Worm (Caenorhabditis elegans) whole organism, L1 larva: ENCODE data around the gene F33C8.2.

ENCODE experiments used
- C16A3.4 ChIP-seq: fragments of 150-350 bp; optimal IDR thresholded peaks from 2 replicates; lab custom pipeline; 2014; ENCODE audit warnings: missing biosample characterization, missing genetic modification characterization
- Y116A8C.19 ChIP-seq: sonication (generic microtip); optimal IDR thresholded peaks from 2 replicates; lab custom pipeline; 2016; ENCODE audit warnings: missing compliant biosample characterization, missing genetic modification characterization, borderline replicate concordance
- alr-1 ChIP-seq: fragments of 200-800 bp; sonication (Bioruptor generic); optimal IDR thresholded peaks from 2 replicates; lab custom pipeline; 2018; ENCODE audit warnings: borderline replicate concordance, mild to moderate bottlenecking, missing genetic modification characterization, missing compliant biosample characterization
- dsc-1 ChIP-seq: sonication (generic microtip); optimal IDR thresholded peaks from 2 replicates; lab custom pipeline; 2016; ENCODE audit warnings: mild to moderate bottlenecking, missing genetic modification characterization, missing compliant biosample characterization
- efl-1 ChIP-seq, 4 experiments: fragments of 150-350 bp; optimal IDR thresholded peaks in 3 of 4; peaks in 1 of 4; 1 replicate in 1 of 4; 2 replicates in 3 of 4; lab custom pipeline; 2014; ENCODE audit warnings: missing biosample characterization in 2 of 4, missing genetic modification characterization in 2 of 4, missing genetic modification reagents in 2 of 4
- egl-13 ChIP-seq: sonication (generic microtip); optimal IDR thresholded peaks from 2 replicates; lab custom pipeline; 2016; ENCODE audit warnings: missing genotype, missing genetic modification reagents, missing genetic modification characterization, missing compliant biosample characterization
- egl-27 ChIP-seq, 2 experiments: fragments of 150-350 bp in 1 of 2; sonication (generic microtip); optimal IDR thresholded peaks; 3 replicates each; lab custom pipeline; 2017 to 2018; ENCODE audit warnings: missing biosample characterization in 2 of 2, missing genetic modification characterization in 2 of 2, missing genetic modification reagents in 2 of 2
- elt-3 ChIP-seq, 6 experiments: fragments of 150-350 bp in 1 of 6; sonication (generic microtip); optimal IDR thresholded peaks; 2 replicates each; lab custom pipeline; 2017 to 2018; ENCODE audit warnings: missing biosample characterization in 6 of 6, missing genetic modification characterization in 6 of 6, inconsistent platforms in 1 of 6
- fkh-4 ChIP-seq: sonication (generic microtip); optimal IDR thresholded peaks from 2 replicates; lab custom pipeline; 2016; ENCODE audit warnings: missing compliant biosample characterization, missing genetic modification characterization, borderline replicate concordance
- grh-1 ChIP-seq: fragments of 200-800 bp; sonication (Bioruptor generic); IDR thresholded peaks from 2 replicates; pipeline ENCODE4 v1.3.6; 2022; ENCODE audit warnings: missing genetic modification reagents, missing genetic modification characterization, missing compliant biosample characterization
- hlh-17 ChIP-seq: fragments of 200-800 bp; sonication (Bioruptor generic); optimal IDR thresholded peaks from 2 replicates; lab custom pipeline; 2018; ENCODE audit warnings: missing genetic modification characterization, mild to moderate bottlenecking, missing compliant biosample characterization, moderate library complexity, borderline replicate concordance
- hlh-4 ChIP-seq: sonication (generic microtip); optimal IDR thresholded peaks from 2 replicates; lab custom pipeline; 2016; ENCODE audit warnings: mild to moderate bottlenecking, missing genetic modification characterization, missing compliant biosample characterization
- irx-1 ChIP-seq: sonication (generic microtip); optimal IDR thresholded peaks from 2 replicates; lab custom pipeline; 2016; ENCODE audit warnings: missing genetic modification characterization, missing compliant biosample characterization
- isw-1 ChIP-seq: fragments of 200-800 bp; sonication (Bioruptor generic); IDR thresholded peaks from 2 replicates; pipeline ENCODE4 v1.3.6; 2022; ENCODE audit warnings: missing genetic modification characterization, missing compliant biosample characterization
- jun-1 ChIP-seq: fragments of 150-350 bp; optimal IDR thresholded peaks from 2 replicates; lab custom pipeline; 2014; ENCODE audit warnings: missing biosample characterization, missing genetic modification reagents, missing genetic modification characterization
- lin-14 ChIP-seq: fragments of 200-800 bp; sonication (Bioruptor generic); optimal IDR thresholded peaks from 2 replicates; lab custom pipeline; 2018; ENCODE audit warnings: mild to moderate bottlenecking, missing genetic modification characterization, moderate library complexity, missing compliant biosample characterization
- lin-35 ChIP-seq, 2 experiments: fragments of 150-350 bp; optimal IDR thresholded peaks; 2 replicates each; lab custom pipeline; 2014; ENCODE audit warnings: missing biosample characterization in 2 of 2, missing genetic modification characterization in 2 of 2, missing genetic modification reagents in 2 of 2
- lin-39 ChIP-seq: fragments of 150-350 bp; optimal IDR thresholded peaks from 2 replicates; lab custom pipeline; 2014; ENCODE audit warnings: missing biosample characterization, missing genetic modification reagents, missing genetic modification characterization
- mdl-1 ChIP-seq, 2 experiments: fragments of 150-350 bp; optimal IDR thresholded peaks; 2 replicates each; lab custom pipeline; 2014 to 2017; ENCODE audit warnings: missing biosample characterization in 2 of 2, missing genetic modification characterization in 2 of 2, inconsistent platforms in 1 of 2
- nhr-237 ChIP-seq: fragments of 150-350 bp; optimal IDR thresholded peaks from 2 replicates; lab custom pipeline; 2014; ENCODE audit warnings: missing biosample characterization, missing genetic modification characterization
- nhr-28 ChIP-seq: fragments of 150-350 bp; optimal IDR thresholded peaks from 2 replicates; lab custom pipeline; 2014; ENCODE audit warnings: missing biosample characterization, missing genetic modification characterization
- nhr-47 ChIP-seq: sonication (generic microtip); optimal IDR thresholded peaks from 2 replicates; lab custom pipeline; 2016; ENCODE audit warnings: mild to moderate bottlenecking, missing genetic modification characterization, moderate library complexity, missing compliant biosample characterization
- nhr-71 ChIP-seq: sonication (generic microtip); optimal IDR thresholded peaks from 2 replicates; lab custom pipeline; 2016; ENCODE audit warnings: mild to moderate bottlenecking, missing genetic modification characterization, moderate library complexity, missing compliant biosample characterization
- nhr-76 ChIP-seq: sonication (generic microtip); optimal IDR thresholded peaks from 2 replicates; lab custom pipeline; 2017; ENCODE audit warnings: missing biosample characterization, missing genetic modification characterization
- pag-3 ChIP-seq: sonication (generic microtip); optimal IDR thresholded peaks from 2 replicates; lab custom pipeline; 2017; ENCODE audit warnings: missing genetic modification characterization, mild to moderate bottlenecking, missing compliant biosample characterization, antibody characterized with exemption, borderline replicate concordance; ENCODE audit not compliant: insufficient read depth
- pqm-1 ChIP-seq: sonication (generic microtip); optimal IDR thresholded peaks from 3 replicates; lab custom pipeline; 2017; ENCODE audit warnings: missing biosample characterization, missing genetic modification characterization
- rnt-1 ChIP-seq: sonication (generic microtip); optimal IDR thresholded peaks from 2 replicates; lab custom pipeline; 2016; ENCODE audit warnings: mild to moderate bottlenecking, missing genetic modification characterization, moderate library complexity, missing compliant biosample characterization
- snpc-4 ChIP-seq: fragments of 150-350 bp; optimal IDR thresholded peaks from 2 replicates; lab custom pipeline; 2014; ENCODE audit warnings: missing biosample characterization, missing genetic modification characterization
- snu-23 ChIP-seq: sonication (generic microtip); optimal IDR thresholded peaks from 2 replicates; lab custom pipeline; 2016; ENCODE audit warnings: missing genetic modification characterization, missing compliant biosample characterization
- sox-4 ChIP-seq: sonication (generic microtip); optimal IDR thresholded peaks from 2 replicates; lab custom pipeline; 2016; ENCODE audit warnings: missing genetic modification characterization, missing compliant biosample characterization
- sptf-1 ChIP-seq: fragments of 150-350 bp; optimal IDR thresholded peaks from 2 replicates; lab custom pipeline; 2014; ENCODE audit warnings: missing biosample characterization, missing genetic modification characterization
- swsn-7 ChIP-seq: sonication (generic microtip); optimal IDR thresholded peaks from 2 replicates; lab custom pipeline; 2016; ENCODE audit warnings: missing genetic modification characterization, missing compliant biosample characterization
- unc-130 ChIP-seq: fragments of 150-350 bp; optimal IDR thresholded peaks from 2 replicates; lab custom pipeline; 2017; ENCODE audit warnings: missing biosample characterization, missing genetic modification characterization, inconsistent platforms
- unc-98 ChIP-seq: fragments of 200-800 bp; sonication (Bioruptor generic); IDR thresholded peaks from 2 replicates; pipeline ENCODE4 v1.3.6; 2022; ENCODE audit warnings: missing genetic modification characterization, missing compliant biosample characterization
- xbp-1 ChIP-seq: sonication (generic microtip); optimal IDR thresholded peaks from 2 replicates; lab custom pipeline; 2016; ENCODE audit warnings: missing genetic modification characterization, missing compliant biosample characterization
- ztf-11 ChIP-seq, 2 experiments: sonication (generic microtip); optimal IDR thresholded peaks; 2 replicates each; lab custom pipeline; 2016 to 2017; ENCODE audit warnings: missing genetic modification characterization in 2 of 2, missing biosample characterization in 1 of 2, missing compliant biosample characterization in 1 of 2
- ztf-4 ChIP-seq: fragments of 150-350 bp; optimal IDR thresholded peaks from 2 replicates; lab custom pipeline; 2014; ENCODE audit warnings: missing biosample characterization, missing genetic modification characterization

Gene F33C8.2

ce11 chrX:14729319-14729718 lies 8.1 kb downstream of the F33C8.2 start, which contains the start of gene tsp-8:
Gene tsp-8 (minus strand): TSS chrX:14729503.
- TF ChIP-seq nhr-47: no peak
- no peak for TF ChIP-seq efl-1 (optimal IDR thresholded peaks at IDR 0.05; lab: Kevin White, UChicago)
- TF ChIP-seq efl-1 (GFP tag; optimal IDR thresholded peaks at IDR 0.05 in 1 of 2; lab: Kevin White, UChicago): peak in 1 of 2 experiments; percentile 42
- TF ChIP-seq ztf-11 (tag; optimal IDR thresholded peaks at IDR 0.05; lab: Kevin White, UChicago): no peak
- peak; percentile 50 for TF ChIP-seq lin-14 (GFP tag; lab: Kevin White, UChicago)
- TF ChIP-seq nhr-237 (tag; lab: Kevin White, UChicago): no peak
- no peak for TF ChIP-seq grh-1 (GFP tag; lab: Robert Waterston, UW)
- TF ChIP-seq unc-98: no peak
- TF ChIP-seq fkh-4 (tag; lab: Kevin White, UChicago): no peak
- no peak for TF ChIP-seq lin-35 (GFP tag; optimal IDR thresholded peaks at IDR 0.05; lab: Kevin White, UChicago)
- TF ChIP-seq pag-3: peak; percentile 75
- no peak for TF ChIP-seq egl-13 (tag; lab: Kevin White, UChicago)
- TF ChIP-seq lin-39: no peak
- no peak for TF ChIP-seq egl-27 (tag; optimal IDR thresholded peaks at IDR 0.05; lab: Kevin White, UChicago)
- no peak for TF ChIP-seq irx-1 (tag; lab: Kevin White, UChicago)
- peak; percentile 33 for TF ChIP-seq dsc-1 (tag; lab: Kevin White, UChicago)
- TF ChIP-seq rnt-1 (tag; lab: Kevin White, UChicago): peak; percentile 51

ce11 chrX:14731828-14732331 lies 10.7 kb downstream of the F33C8.2 start, which contains the start of gene F33C8.4:
Gene F33C8.4 (plus strand): TSS chrX:14732281.
- no peak for TF ChIP-seq alr-1 (tag; lab: Kevin White, UChicago)
- TF ChIP-seq nhr-71 (tag; lab: Kevin White, UChicago): peak; percentile 41
- peak; percentile 43 for TF ChIP-seq pag-3
- no peak for TF ChIP-seq xbp-1 (tag; lab: Kevin White, UChicago)
- no peak for TF ChIP-seq pqm-1 (tag; lab: Kevin White, UChicago)
- no peak for TF ChIP-seq sox-4 (tag; lab: Kevin White, UChicago)
- TF ChIP-seq jun-1 (tag; lab: Kevin White, UChicago): no peak
- TF ChIP-seq snu-23 (GFP tag; lab: Kevin White, UChicago): peak; percentile 7
- peak; percentile 38 for TF ChIP-seq rnt-1 (tag; lab: Kevin White, UChicago)
- no peak for TF ChIP-seq nhr-28 (tag; lab: Kevin White, UChicago)
- no peak for TF ChIP-seq nhr-76
- TF ChIP-seq unc-130 (tag; lab: Kevin White, UChicago): peak; percentile 29
- peak; percentile 18 for TF ChIP-seq fkh-4 (tag; lab: Kevin White, UChicago)
- no peak for TF ChIP-seq sptf-1 (tag; lab: Kevin White, UChicago)
- TF ChIP-seq unc-98: no peak
- no peak for TF ChIP-seq hlh-17 (GFP tag; lab: Kevin White, UChicago)
- peak; percentile 83 for TF ChIP-seq dsc-1 (tag; lab: Kevin White, UChicago)
- TF ChIP-seq C16A3.4 (tag; lab: Kevin White, UChicago): no peak
- TF ChIP-seq mdl-1 (tag; optimal IDR thresholded peaks at IDR 0.05; lab: Kevin White, UChicago): peak in 1 of 2 experiments; percentile 8
- TF ChIP-seq nhr-237 (tag; lab: Kevin White, UChicago): no peak
- no peak for TF ChIP-seq elt-3 (tag; optimal IDR thresholded peaks at IDR 0.05; lab: Kevin White, UChicago)
- no peak for TF ChIP-seq swsn-7 (tag; lab: Kevin White, UChicago)
- TF ChIP-seq lin-39: no peak
- peak; percentile 70 for TF ChIP-seq lin-14 (GFP tag; lab: Kevin White, UChicago)
- TF ChIP-seq ztf-11 (tag; optimal IDR thresholded peaks at IDR 0.05; lab: Kevin White, UChicago): no peak
- no peak for TF ChIP-seq ztf-4 (tag; lab: Kevin White, UChicago)

- TF ChIP-seq isw-1 (GFP tag; lab: Robert Waterston, UW) (no peak), lin-35 (GFP tag; optimal IDR thresholded peaks at IDR 0.05; lab: Kevin White, UChicago) (no peak), nhr-47 (no peak), Y116A8C.19 (tag; lab: Kevin White, UChicago) (no peak), hlh-4 (tag; lab: Kevin White, UChicago) (no peak), snpc-4 (peak; percentile 35)
- TF ChIP-seq, all 84 proteins: peak for 1
Observed at ce11 chrX:14736220-14736619, 15.0 kb downstream of the F33C8.2 start.
